Fruit fly (Drosophila melanogaster) whole organism, embryonic: Measurements from ENCODE around the gene CG17329.

ENCODE experiments used
- ATbp ChIP-seq: fragments of 200-800 bp; sonication (Bioruptor generic); optimal IDR thresholded peaks from 2 replicates; lab custom pipeline; 2017; ENCODE audit warnings: missing biosample characterization, mild to moderate bottlenecking, missing genetic modification characterization, missing genetic modification reagents
- CG1024 ChIP-seq: fragments of 200-800 bp; sonication (Bioruptor generic); IDR thresholded peaks from 2 replicates; pipeline ENCODE4 v1.3.6; 2022; ENCODE audit warnings: missing biosample characterization, missing genetic modification characterization
- CG11696 ChIP-seq: fragments of 200-800 bp; sonication (Bioruptor generic); IDR thresholded peaks from 2 replicates; pipeline ENCODE4 v1.3.6; 2022; ENCODE audit warnings: missing biosample characterization, missing genetic modification characterization
- CG13123 ChIP-seq: fragments of 200-800 bp; sonication (Bioruptor generic); optimal IDR thresholded peaks from 2 replicates; lab custom pipeline; 2016; ENCODE audit warnings: missing biosample characterization, missing genetic modification characterization
- CG17328 ChIP-seq: fragments of 200-800 bp; sonication (Bioruptor generic); IDR thresholded peaks from 2 replicates; pipeline ENCODE4 v1.3.6; 2022; ENCODE audit warnings: missing biosample characterization, missing genetic modification characterization
- CG17802 ChIP-seq: fragments of 200-800 bp; sonication (Bioruptor generic); optimal IDR thresholded peaks from 2 replicates; lab custom pipeline; 2018; ENCODE audit warnings: missing biosample characterization, mild to moderate bottlenecking, missing genetic modification characterization, moderate library complexity
- CG2120 ChIP-seq: fragments of 200-800 bp; sonication (Bioruptor generic); optimal IDR thresholded peaks from 3 replicates; lab custom pipeline; 2016; ENCODE audit warnings: missing biosample characterization, missing genetic modification characterization
- CG2712 ChIP-seq: fragments of 200-800 bp; optimal IDR thresholded peaks from 3 replicates; lab custom pipeline; 2019; ENCODE audit warnings: missing biosample characterization, mild to moderate bottlenecking, missing genetic modification characterization, moderate library complexity
- CG30403 ChIP-seq: fragments of 200-800 bp; sonication (Bioruptor generic); optimal IDR thresholded peaks from 3 replicates; lab custom pipeline; 2016; ENCODE audit warnings: missing biosample characterization, missing genetic modification characterization
- CG30431 ChIP-seq: fragments of 200-800 bp; sonication (Bioruptor generic); optimal IDR thresholded peaks from 2 replicates; lab custom pipeline; 2017; ENCODE audit warnings: missing biosample characterization, missing genetic modification characterization
- CG31388 ChIP-seq: fragments of 200-800 bp; sonication (Bioruptor generic); optimal IDR thresholded peaks from 2 replicates; lab custom pipeline; 2016; ENCODE audit warnings: missing biosample characterization, missing genetic modification characterization
- CG34224 ChIP-seq: fragments of 200-800 bp; sonication (Bioruptor generic); IDR thresholded peaks from 3 replicates; pipeline ENCODE4 v1.3.6; 2022; ENCODE audit warnings: missing biosample characterization, missing genetic modification characterization; ENCODE audit not compliant: partially characterized antibody
- CG34422 ChIP-seq: fragments of 200-800 bp; sonication (Bioruptor generic); IDR thresholded peaks from 3 replicates; pipeline ENCODE4 v1.3.6; 2022; ENCODE audit warnings: missing biosample characterization, missing genetic modification characterization
- CG4282 ChIP-seq: fragments of 200-800 bp; sonication (Bioruptor generic); optimal IDR thresholded peaks from 2 replicates; lab custom pipeline; 2016; ENCODE audit warnings: missing biosample characterization, missing genetic modification characterization
- CG6175 ChIP-seq: fragments of 200-800 bp; sonication (Bioruptor generic); IDR thresholded peaks from 3 replicates; pipeline ENCODE4 v1.3.6; 2022; ENCODE audit warnings: missing biosample characterization, missing genetic modification characterization
- CG6854 ChIP-seq: fragments of 200-800 bp; sonication (Bioruptor generic); optimal IDR thresholded peaks from 3 replicates; lab custom pipeline; 2017; ENCODE audit warnings: missing biosample characterization, mild to moderate bottlenecking, missing genetic modification characterization
- CG8359 ChIP-seq: fragments of 200-800 bp; sonication (Bioruptor generic); optimal IDR thresholded peaks from 2 replicates; lab custom pipeline; 2017; ENCODE audit warnings: missing biosample characterization, mild to moderate bottlenecking, missing genetic modification characterization, borderline replicate concordance
- Dll ChIP-seq: fragments of 200-800 bp; sonication (Bioruptor generic); IDR thresholded peaks from 4 replicates; pipeline ENCODE4 v1.3.6; 2022; ENCODE audit warnings: missing biosample characterization, missing genetic modification characterization; ENCODE audit not compliant: partially characterized antibody
- Dref ChIP-seq: fragments of 200-800 bp; sonication (Bioruptor generic); IDR thresholded peaks from 2 replicates; pipeline ENCODE4 v1.3.6; 2022; ENCODE audit warnings: missing biosample characterization, missing genetic modification characterization
- ERR ChIP-seq: fragments of 200-800 bp; sonication (Bioruptor generic); optimal IDR thresholded peaks from 2 replicates; lab custom pipeline; 2016; ENCODE audit warnings: missing biosample characterization, missing genetic modification characterization
- Eip74EF ChIP-seq, 2 experiments: fragments of 200-800 bp in 1 of 2; fragments of >200 bp in 1 of 2; sonication (Bioruptor generic) in 1 of 2; optimal IDR thresholded peaks; 2 replicates each; lab custom pipeline; 2017 to 2019; ENCODE audit warnings: missing biosample characterization in 2 of 2, missing genetic modification characterization in 2 of 2, mild to moderate bottlenecking in 1 of 2, moderate library complexity in 1 of 2
- Elba2 ChIP-seq: fragments of 200-800 bp; sonication (Bioruptor generic); optimal IDR thresholded peaks from 3 replicates; lab custom pipeline; 2016; ENCODE audit warnings: missing biosample characterization, missing genetic modification characterization
- Ets65A ChIP-seq: fragments of 200-800 bp; sonication (Bioruptor generic); peaks from one replicate; lab custom pipeline; 2016; ENCODE audit warnings: missing biosample characterization, missing genetic modification characterization
- HLHmδ ChIP-seq: fragments of 200-800 bp; sonication (Bioruptor generic); optimal IDR thresholded peaks from 2 replicates; lab custom pipeline; 2018; ENCODE audit warnings: missing biosample characterization, mild to moderate bottlenecking, missing genetic modification characterization, moderate library complexity
- Hsf ChIP-seq: fragments of 200-800 bp; sonication (Bioruptor generic); optimal IDR thresholded peaks from 3 replicates; lab custom pipeline; 2016; ENCODE audit warnings: missing biosample characterization, missing genetic modification characterization
- MESR4 ChIP-seq: fragments of 200-800 bp; sonication (Bioruptor generic); optimal IDR thresholded peaks from 2 replicates; lab custom pipeline; 2018; ENCODE audit warnings: missing biosample characterization, mild to moderate bottlenecking, missing genetic modification characterization, moderate library complexity
- MTF-1 ChIP-seq: fragments of 200-800 bp; sonication (Bioruptor generic); optimal IDR thresholded peaks from 2 replicates; lab custom pipeline; 2018; ENCODE audit warnings: missing biosample characterization, mild to moderate bottlenecking, missing genetic modification characterization, borderline replicate concordance
- Mad ChIP-seq: fragments of 200-800 bp; sonication (Bioruptor generic); optimal IDR thresholded peaks from 2 replicates; lab custom pipeline; 2016; ENCODE audit warnings: missing biosample characterization, missing genetic modification characterization
- Max ChIP-seq: fragments of 200-800 bp; sonication (Bioruptor generic); optimal IDR thresholded peaks from 2 replicates; lab custom pipeline; 2016; ENCODE audit warnings: missing biosample characterization, mild to moderate bottlenecking, missing genetic modification characterization
- Nf-YA ChIP-seq: fragments of 200-800 bp; sonication (Bioruptor generic); IDR thresholded peaks from 2 replicates; pipeline ENCODE4 v1.3.6; 2022; ENCODE audit warnings: missing biosample characterization, missing genetic modification characterization
- Oaz ChIP-seq: fragments of 200-800 bp; sonication (Bioruptor generic); IDR thresholded peaks from 2 replicates; pipeline ENCODE4 v1.3.6; 2022; ENCODE audit warnings: missing biosample characterization, missing genetic modification characterization
- Rfx ChIP-seq: fragments of 200-800 bp; sonication (Bioruptor generic); IDR thresholded peaks from 2 replicates; pipeline ENCODE4 v1.3.6; 2022; ENCODE audit warnings: missing biosample characterization, missing genetic modification characterization
- Six4 ChIP-seq: fragments of 200-800 bp; sonication (Bioruptor generic); optimal IDR thresholded peaks from 2 replicates; lab custom pipeline; 2016; ENCODE audit warnings: missing biosample characterization, missing genetic modification characterization
- Stat92E ChIP-seq, 3 experiments: fragments of >200 bp in 2 of 3; fragments of 200-800 bp in 1 of 3; sonication (Bioruptor generic) in 1 of 3; optimal IDR thresholded peaks; 2 replicates each; lab custom pipeline; 2017 to 2019; ENCODE audit warnings: missing biosample characterization in 3 of 3, missing genetic modification characterization in 3 of 3, mild to moderate bottlenecking in 1 of 3, moderate library complexity in 1 of 3
- Vsx1 ChIP-seq: fragments of 200-800 bp; sonication (Bioruptor generic); optimal IDR thresholded peaks from 2 replicates; lab custom pipeline; 2017; ENCODE audit warnings: missing biosample characterization, mild to moderate bottlenecking, missing genetic modification characterization, missing genetic modification reagents
- corto ChIP-seq: fragments of 200-800 bp; sonication (Bioruptor generic); optimal IDR thresholded peaks from 2 replicates; lab custom pipeline; 2016; ENCODE audit warnings: missing biosample characterization, mild to moderate bottlenecking, missing genetic modification characterization, moderate library complexity
- cwo ChIP-seq: fragments of 200-800 bp; sonication (Bioruptor generic); optimal IDR thresholded peaks from 3 replicates; lab custom pipeline; 2017; ENCODE audit warnings: missing biosample characterization, missing genetic modification characterization, mild to moderate bottlenecking, moderate library complexity, missing genetic modification reagents
- ems ChIP-seq: fragments of 200-800 bp; sonication (Bioruptor generic); optimal IDR thresholded peaks from 3 replicates; lab custom pipeline; 2016; ENCODE audit warnings: missing biosample characterization, missing genetic modification characterization
- en ChIP-seq: fragments of 200-800 bp; sonication (Bioruptor generic); optimal IDR thresholded peaks from 2 replicates; lab custom pipeline; 2016; ENCODE audit warnings: missing biosample characterization, missing genetic modification characterization
- eyg ChIP-seq: fragments of 200-800 bp; sonication (Bioruptor generic); optimal IDR thresholded peaks from 3 replicates; lab custom pipeline; 2016; ENCODE audit warnings: missing biosample characterization, missing genetic modification characterization
- her ChIP-seq: fragments of 200-800 bp; sonication (Bioruptor generic); optimal IDR thresholded peaks from 2 replicates; lab custom pipeline; 2016; ENCODE audit warnings: missing biosample characterization, missing genetic modification characterization
- hkb ChIP-seq, 2 experiments: fragments of 200-800 bp in 1 of 2; fragments of >200 bp in 1 of 2; sonication (Bioruptor generic) in 1 of 2; IDR thresholded peaks in 1 of 2; optimal IDR thresholded peaks in 1 of 2; 2 replicates each; pipeline versions ENCODE4 v1.3.6 to Lab custom; 2017 to 2022; ENCODE audit warnings: missing biosample characterization in 1 of 2, missing genetic modification characterization in 1 of 2
- kni ChIP-seq: fragments of 200-800 bp; sonication (Bioruptor generic); optimal IDR thresholded peaks from 3 replicates; lab custom pipeline; 2017; ENCODE audit warnings: mild to moderate bottlenecking, missing biosample characterization, missing genetic modification reagents, missing genetic modification characterization
- knrl ChIP-seq: fragments of 200-800 bp; sonication (Bioruptor generic); IDR thresholded peaks from 3 replicates; pipeline ENCODE4 v1.3.6; 2022; ENCODE audit warnings: missing biosample characterization, missing genetic modification characterization; ENCODE audit not compliant: partially characterized antibody
- mld ChIP-seq: fragments of 200-800 bp; sonication (Bioruptor generic); IDR thresholded peaks from 3 replicates; pipeline ENCODE4 v1.3.6; 2022; ENCODE audit warnings: missing biosample characterization, missing genetic modification characterization; ENCODE audit not compliant: partially characterized antibody
- oc ChIP-seq: fragments of 200-800 bp; sonication (Bioruptor generic); optimal IDR thresholded peaks from 2 replicates; lab custom pipeline; 2018; ENCODE audit warnings: missing biosample characterization, mild to moderate bottlenecking, missing genetic modification characterization, moderate library complexity
- seq ChIP-seq: fragments of 200-800 bp; sonication (Bioruptor generic); IDR thresholded peaks from 2 replicates; pipeline ENCODE4 v1.3.6; 2022; ENCODE audit warnings: missing biosample characterization, missing genetic modification characterization
- sim ChIP-seq: fragments of 200-800 bp; sonication (Bioruptor generic); IDR thresholded peaks from 2 replicates; pipeline ENCODE4 v1.3.6; 2022; ENCODE audit warnings: missing biosample characterization, missing genetic modification characterization
- slou ChIP-seq: fragments of 200-800 bp; sonication (Bioruptor generic); optimal IDR thresholded peaks from 3 replicates; lab custom pipeline; 2016; ENCODE audit warnings: missing biosample characterization, missing genetic modification characterization
- slp2 ChIP-seq: fragments of 200-800 bp; sonication (Bioruptor generic); optimal IDR thresholded peaks from 2 replicates; lab custom pipeline; 2016; ENCODE audit warnings: missing biosample characterization, missing genetic modification characterization

Gene CG17329

DNA sequence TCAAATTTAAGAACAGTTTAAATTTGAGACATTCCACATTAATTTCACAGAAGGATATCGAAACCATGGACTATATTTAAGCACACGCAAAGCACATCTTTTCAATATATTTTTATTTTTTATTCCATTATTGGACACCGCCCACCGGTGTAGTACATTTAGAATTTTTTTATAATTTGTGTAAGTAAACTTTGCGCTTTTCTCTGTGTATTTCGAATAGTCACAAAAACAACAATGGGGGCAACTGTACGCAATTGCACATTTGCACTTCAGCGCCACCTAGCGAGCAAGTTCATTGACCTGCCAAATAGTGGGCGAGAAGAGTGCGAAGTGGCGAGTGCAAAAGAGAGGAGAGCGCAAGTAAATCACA lies 15.3 kb upstream of the CG17329 start (continued):
- TF ChIP-seq ems (GFP tag; lab: Kevin White, UChicago) (peak; percentile 20), Oaz (GFP tag; lab: Robert Waterston, UW) (no peak), knrl (GFP tag; lab: Robert Waterston, UW) (no peak), CG30431 (peak; percentile 28), Vsx1 (GFP tag; lab: Kevin White, UChicago) (no peak), ATbp (peak; percentile 47), CG31388 (GFP tag; lab: Kevin White, UChicago) (no peak), hkb (optimal IDR thresholded peaks at IDR 0.05; lab: Kevin White, UChicago) (no peak), hkb (GFP tag; IDR thresholded peaks at IDR 0.05; lab: Robert Waterston, UW) (peak; percentile 36; the same call in 1 of the 2 replicates), CG6175 (GFP tag; lab: Robert Waterston, UW) (no peak), Mad (peak; percentile 13), CG13123 (GFP tag; lab: Kevin White, UChicago) (no peak), Eip74EF (GFP tag; optimal IDR thresholded peaks at IDR 0.05; lab: Kevin White, UChicago) (no peak), ERR (GFP tag; lab: Kevin White, UChicago) (no peak), eyg (GFP tag; lab: Kevin White, UChicago) (peak; percentile 42), corto (no peak), CG30403 (GFP tag; lab: Kevin White, UChicago) (peak; percentile 35), her (GFP tag; lab: Kevin White, UChicago) (no peak), CG6854 (peak; percentile 45), CG34224 (GFP tag; lab: Robert Waterston, UW) (no peak), CG4282 (GFP tag; lab: Kevin White, UChicago) (no peak), HLHmδ (GFP tag; lab: Kevin White, UChicago) (no peak), CG17802 (tag; lab: Kevin White, UChicago) (no peak), kni (GFP tag; lab: Kevin White, UChicago) (no peak), MTF-1 (no peak), Stat92E (GFP tag; optimal IDR thresholded peaks at IDR 0.05; lab: Kevin White, UChicago) (no peak), Rfx (GFP tag; lab: Robert Waterston, UW) (peak; percentile 57; the same call in 1 of the 2 replicates), Max (GFP tag; lab: Kevin White, UChicago) (no peak), sim (GFP tag; lab: Robert Waterston, UW) (no peak), slp2 (GFP tag; lab: Kevin White, UChicago) (no peak), CG1024 (GFP tag; lab: Robert Waterston, UW) (no peak), CG17328 (GFP tag; lab: Robert Waterston, UW) (no peak), Six4 (GFP tag; lab: Kevin White, UChicago) (no peak), CG2120 (peak; percentile 72), Dll (GFP tag; lab: Robert Waterston, UW) (no peak), Ets65A (GFP tag; lab: Kevin White, UChicago) (no peak), oc (tag; lab: Kevin White, UChicago) (no peak), MESR4 (GFP tag; lab: Kevin White, UChicago) (no peak), CG34422 (GFP tag; lab: Robert Waterston, UW) (0 out of 3 replicates have a peak, but pooled peaks have one; percentile 48), en (GFP tag; lab: Kevin White, UChicago) (no peak), Nf-YA (GFP tag; lab: Robert Waterston, UW) (no peak), slou (GFP tag; lab: Kevin White, UChicago) (no peak), Elba2 (GFP tag; lab: Kevin White, UChicago) (no peak), CG11696 (GFP tag; lab: Robert Waterston, UW) (0 out of 2 replicates have a peak, but pooled peaks have one; percentile 30), cwo (GFP tag; lab: Kevin White, UChicago) (peak; percentile 68), CG2712 (tag; lab: Kevin White, UChicago) (peak; percentile 44), Hsf (peak; percentile 10), mld (GFP tag; lab: Robert Waterston, UW) (no peak), CG8359 (GFP tag; lab: Kevin White, UChicago) (no peak), seq (GFP tag; lab: Robert Waterston, UW) (peak; percentile 55), Dref (GFP tag; lab: Robert Waterston, UW) (no peak)
